Worm (Caenorhabditis elegans) whole organism, L4 larva: Measurements from ENCODE around the gene srh-223.

Experiments used
- F10B5.3 ChIP-seq: sonication (generic microtip); optimal IDR thresholded peaks from 2 replicates; lab custom pipeline; 2016; ENCODE audit warnings: mild to moderate bottlenecking, missing genetic modification characterization, missing compliant biosample characterization
- F26F4.8 ChIP-seq: fragments of 200-800 bp; sonication (Bioruptor generic); conservative IDR thresholded peaks from 2 replicates; pipeline ENCODE4 v1.3.6; 2022; ENCODE audit warnings: missing genetic modification characterization, missing compliant biosample characterization
- T20F7.1 ChIP-seq: fragments of 200-800 bp; sonication (Bioruptor generic); optimal IDR thresholded peaks from 2 replicates; lab custom pipeline; 2018; ENCODE audit warnings: mild to moderate bottlenecking, missing genetic modification characterization, missing compliant biosample characterization
- T26A8.4 ChIP-seq: fragments of 200-800 bp; sonication (Bioruptor generic); IDR thresholded peaks from 2 replicates; pipeline ENCODE4 v1.3.6; 2022; ENCODE audit warnings: missing genetic modification characterization, missing compliant biosample characterization
- Y105C5A.15 ChIP-seq: fragments of 200-800 bp; sonication (Bioruptor generic); IDR thresholded peaks from 2 replicates; pipeline ENCODE4 v1.3.6; 2022; ENCODE audit warnings: missing genetic modification characterization, missing compliant biosample characterization
- Y48G9A.11 ChIP-seq: fragments of 200-800 bp; sonication (Bioruptor generic); IDR thresholded peaks from 2 replicates; pipeline ENCODE4 v1.3.6; 2022; ENCODE audit warnings: missing genetic modification reagents, missing genetic modification characterization, missing compliant biosample characterization
- Y5F2A.4 ChIP-seq: fragments of 200-800 bp; sonication (Bioruptor generic); optimal IDR thresholded peaks from 2 replicates; lab custom pipeline; 2018; ENCODE audit warnings: mild to moderate bottlenecking, missing genetic modification characterization, missing compliant biosample characterization
- Y75B8A.6 ChIP-seq: fragments of 200-800 bp; sonication (Bioruptor generic); IDR thresholded peaks from 2 replicates; pipeline ENCODE4 v1.3.6; 2022; ENCODE audit warnings: missing genetic modification reagents, missing genetic modification characterization, missing compliant biosample characterization
- ZK337.2 ChIP-seq: fragments of 200-800 bp; sonication (Bioruptor generic); IDR thresholded peaks from 2 replicates; pipeline ENCODE4 v1.3.6; 2022; ENCODE audit warnings: missing genetic modification reagents, missing genetic modification characterization, missing compliant biosample characterization
- aha-1 ChIP-seq: fragments of 150-350 bp; peaks from one replicate; lab custom pipeline; 2014; ENCODE audit warnings: missing biosample characterization, missing genetic modification characterization
- attf-4 ChIP-seq: sonication (generic microtip); optimal IDR thresholded peaks from 3 replicates; lab custom pipeline; 2017; ENCODE audit warnings: missing biosample characterization, missing genetic modification characterization
- ceh-20 ChIP-seq: fragments of 200-800 bp; sonication (Bioruptor generic); IDR thresholded peaks from 2 replicates; pipeline ENCODE4 v1.3.6; 2022; ENCODE audit warnings: missing genetic modification reagents, missing genetic modification characterization, missing compliant biosample characterization
- ceh-28 ChIP-seq: fragments of 150-350 bp; optimal IDR thresholded peaks from 2 replicates; lab custom pipeline; 2014; ENCODE audit warnings: missing biosample characterization, missing genetic modification reagents, missing genetic modification characterization
- ctbp-1 ChIP-seq: fragments of 200-800 bp; sonication (Bioruptor generic); IDR thresholded peaks from 2 replicates; pipeline ENCODE4 v1.3.6; 2022; ENCODE audit warnings: missing genetic modification reagents, missing genetic modification characterization, missing compliant biosample characterization
- daf-16 ChIP-seq, 3 experiments: sonication (generic microtip); optimal IDR thresholded peaks; 2 replicates each; lab custom pipeline; 2016 to 2017; ENCODE audit warnings: missing genetic modification characterization in 3 of 3, missing genetic modification reagents in 3 of 3, mild to moderate bottlenecking in 2 of 3, missing compliant biosample characterization in 2 of 3, missing biosample characterization in 1 of 3, moderate library complexity in 1 of 3
- dmd-6 ChIP-seq: fragments of 200-800 bp; sonication (Bioruptor generic); IDR thresholded peaks from 2 replicates; pipeline ENCODE4 v1.3.6; 2022; ENCODE audit warnings: missing genetic modification reagents, missing genetic modification characterization, missing compliant biosample characterization
- dmd-8 ChIP-seq: fragments of 200-800 bp; sonication (Bioruptor generic); IDR thresholded peaks from 2 replicates; pipeline ENCODE4 v1.3.6; 2022; ENCODE audit warnings: missing genetic modification characterization, missing compliant biosample characterization
- duxl-1 ChIP-seq: sonication (generic microtip); optimal IDR thresholded peaks from 2 replicates; lab custom pipeline; 2016; ENCODE audit warnings: mild to moderate bottlenecking, missing genetic modification characterization, moderate library complexity, missing compliant biosample characterization; ENCODE audit not compliant: poor library complexity
- dve-1 ChIP-seq: sonication (generic microtip); optimal IDR thresholded peaks from 2 replicates; lab custom pipeline; 2017; ENCODE audit warnings: antibody characterized with exemption, mild to moderate bottlenecking, missing genetic modification characterization, missing compliant biosample characterization; ENCODE audit not compliant: insufficient read depth
- egl-43 ChIP-seq: fragments of 200-800 bp; sonication (Bioruptor generic); IDR thresholded peaks from 2 replicates; pipeline ENCODE4 v1.3.6; 2022; ENCODE audit warnings: missing genetic modification reagents, missing genetic modification characterization, missing compliant biosample characterization
- gei-8 ChIP-seq: fragments of 200-800 bp; sonication (Bioruptor generic); optimal IDR thresholded peaks from 2 replicates; lab custom pipeline; 2018; ENCODE audit warnings: mild to moderate bottlenecking, missing genetic modification characterization, missing compliant biosample characterization
- hlh-11 ChIP-seq: fragments of 200-800 bp; sonication (Bioruptor generic); optimal IDR thresholded peaks from 2 replicates; lab custom pipeline; 2018; ENCODE audit warnings: mild to moderate bottlenecking, missing genetic modification characterization, missing compliant biosample characterization
- jun-1 ChIP-seq: fragments of 150-350 bp; optimal IDR thresholded peaks from 2 replicates; lab custom pipeline; 2014; ENCODE audit warnings: missing biosample characterization, missing genetic modification reagents, missing genetic modification characterization
- lin-1 ChIP-seq: fragments of 200-800 bp; sonication (Bioruptor generic); IDR thresholded peaks from 2 replicates; pipeline ENCODE4 v1.3.6; 2022; ENCODE audit warnings: missing genetic modification reagents, missing genetic modification characterization, missing compliant biosample characterization
- lin-29 ChIP-seq: fragments of 200-800 bp; sonication (Bioruptor generic); IDR thresholded peaks from 2 replicates; pipeline ENCODE4 v1.3.6; 2022; ENCODE audit warnings: missing genetic modification reagents, missing genetic modification characterization, missing compliant biosample characterization
- lin-38 ChIP-seq: fragments of 200-800 bp; sonication (Bioruptor generic); IDR thresholded peaks from 2 replicates; pipeline ENCODE4 v1.3.6; 2022; ENCODE audit warnings: missing genetic modification reagents, missing genetic modification characterization, missing compliant biosample characterization
- lsy-2 ChIP-seq, 2 experiments: fragments of 150-350 bp in 1 of 2; sonication (generic microtip) in 1 of 2; optimal IDR thresholded peaks; 2 replicates each; lab custom pipeline; 2014 to 2017; ENCODE audit warnings: missing biosample characterization in 2 of 2, missing genetic modification characterization in 2 of 2
- mdl-1 ChIP-seq, 2 experiments: fragments of 150-350 bp in 1 of 2; sonication (generic microtip) in 1 of 2; optimal IDR thresholded peaks; 2 replicates each; lab custom pipeline; 2014 to 2017; ENCODE audit warnings: missing biosample characterization in 2 of 2, missing genetic modification characterization in 2 of 2
- mep-1 ChIP-seq: fragments of 150-350 bp; sonication (generic microtip); optimal IDR thresholded peaks from 3 replicates; lab custom pipeline; 2014; ENCODE audit warnings: missing biosample characterization, missing genetic modification characterization
- mes-2 ChIP-seq: sonication (generic microtip); optimal IDR thresholded peaks from 2 replicates; lab custom pipeline; 2016; ENCODE audit warnings: missing genotype, mild to moderate bottlenecking, missing genetic modification characterization, missing compliant biosample characterization; ENCODE audit not compliant: poor library complexity, severe bottlenecking
- mxl-2 ChIP-seq: fragments of 200-800 bp; sonication (Bioruptor generic); conservative IDR thresholded peaks from 2 replicates; pipeline ENCODE4 v1.3.6; 2022; ENCODE audit warnings: missing genetic modification reagents, missing genetic modification characterization, missing compliant biosample characterization
- mxl-3 ChIP-seq: fragments of 200-800 bp; sonication (Bioruptor generic); optimal IDR thresholded peaks from 2 replicates; lab custom pipeline; 2018; ENCODE audit warnings: mild to moderate bottlenecking, missing genetic modification characterization, missing compliant biosample characterization
- nhr-10 ChIP-seq: fragments of 150-350 bp; optimal IDR thresholded peaks from 2 replicates; lab custom pipeline; 2014; ENCODE audit warnings: missing biosample characterization, missing genetic modification characterization
- nhr-111 ChIP-seq: fragments of 200-800 bp; sonication (Bioruptor generic); optimal IDR thresholded peaks from 2 replicates; lab custom pipeline; 2018; ENCODE audit warnings: mild to moderate bottlenecking, missing genetic modification characterization, missing compliant biosample characterization
- nhr-28 ChIP-seq: fragments of 150-350 bp; optimal IDR thresholded peaks from 2 replicates; lab custom pipeline; 2014; ENCODE audit warnings: missing biosample characterization, missing genetic modification characterization
- nhr-41 ChIP-seq: fragments of 200-800 bp; sonication (Bioruptor generic); IDR thresholded peaks from 2 replicates; pipeline ENCODE4 v1.3.6; 2022; ENCODE audit warnings: missing genetic modification reagents, missing genetic modification characterization, missing compliant biosample characterization
- nhr-6 ChIP-seq: fragments of 150-350 bp; optimal IDR thresholded peaks from 2 replicates; lab custom pipeline; 2014; ENCODE audit warnings: missing biosample characterization, missing genetic modification characterization
- nhr-76 ChIP-seq: fragments of 150-350 bp; optimal IDR thresholded peaks from 2 replicates; lab custom pipeline; 2014; ENCODE audit warnings: missing biosample characterization, missing genetic modification characterization
- php-3 ChIP-seq: fragments of 200-800 bp; sonication (Bioruptor generic); IDR thresholded peaks from 2 replicates; pipeline ENCODE4 v1.3.6; 2022; ENCODE audit warnings: missing genetic modification reagents, missing genetic modification characterization, missing compliant biosample characterization
- set-16 ChIP-seq: fragments of 200-800 bp; sonication (Bioruptor generic); IDR thresholded peaks from 2 replicates; pipeline ENCODE4 v1.3.6; 2022; ENCODE audit warnings: missing genetic modification reagents, missing genetic modification characterization, missing compliant biosample characterization
- spr-1 ChIP-seq: sonication (generic microtip); optimal IDR thresholded peaks from 2 replicates; lab custom pipeline; 2016; ENCODE audit warnings: mild to moderate bottlenecking, missing genetic modification characterization, missing compliant biosample characterization
- tra-1 ChIP-seq: fragments of 200-800 bp; sonication (Bioruptor generic); IDR thresholded peaks from 2 replicates; pipeline ENCODE4 v1.3.6; 2022; ENCODE audit warnings: missing genetic modification reagents, missing genetic modification characterization, missing compliant biosample characterization
- unc-62 ChIP-seq, 3 experiments: fragments of 150-350 bp in 1 of 3; sonication (generic microtip); optimal IDR thresholded peaks in 2 of 3; peaks in 1 of 3; 1 replicate in 1 of 3; 2 replicates in 2 of 3; lab custom pipeline; 2014 to 2017; ENCODE audit warnings: missing biosample characterization in 3 of 3, missing genetic modification characterization in 3 of 3, missing genetic modification reagents in 3 of 3, missing genotype in 1 of 3
- zag-1 ChIP-seq: fragments of 150-350 bp; optimal IDR thresholded peaks from 2 replicates; lab custom pipeline; 2014; ENCODE audit warnings: missing biosample characterization, missing genetic modification characterization
- zfp-3 ChIP-seq: fragments of 200-800 bp; sonication (Bioruptor generic); conservative IDR thresholded peaks from 2 replicates; pipeline ENCODE4 v1.3.6; 2022; ENCODE audit warnings: missing genetic modification reagents, missing genetic modification characterization, missing compliant biosample characterization
- ztf-7 ChIP-seq: fragments of 150-350 bp; optimal IDR thresholded peaks from 2 replicates; lab custom pipeline; 2014; ENCODE audit warnings: missing biosample characterization, missing genetic modification characterization

srh-223 gene

DNA sequence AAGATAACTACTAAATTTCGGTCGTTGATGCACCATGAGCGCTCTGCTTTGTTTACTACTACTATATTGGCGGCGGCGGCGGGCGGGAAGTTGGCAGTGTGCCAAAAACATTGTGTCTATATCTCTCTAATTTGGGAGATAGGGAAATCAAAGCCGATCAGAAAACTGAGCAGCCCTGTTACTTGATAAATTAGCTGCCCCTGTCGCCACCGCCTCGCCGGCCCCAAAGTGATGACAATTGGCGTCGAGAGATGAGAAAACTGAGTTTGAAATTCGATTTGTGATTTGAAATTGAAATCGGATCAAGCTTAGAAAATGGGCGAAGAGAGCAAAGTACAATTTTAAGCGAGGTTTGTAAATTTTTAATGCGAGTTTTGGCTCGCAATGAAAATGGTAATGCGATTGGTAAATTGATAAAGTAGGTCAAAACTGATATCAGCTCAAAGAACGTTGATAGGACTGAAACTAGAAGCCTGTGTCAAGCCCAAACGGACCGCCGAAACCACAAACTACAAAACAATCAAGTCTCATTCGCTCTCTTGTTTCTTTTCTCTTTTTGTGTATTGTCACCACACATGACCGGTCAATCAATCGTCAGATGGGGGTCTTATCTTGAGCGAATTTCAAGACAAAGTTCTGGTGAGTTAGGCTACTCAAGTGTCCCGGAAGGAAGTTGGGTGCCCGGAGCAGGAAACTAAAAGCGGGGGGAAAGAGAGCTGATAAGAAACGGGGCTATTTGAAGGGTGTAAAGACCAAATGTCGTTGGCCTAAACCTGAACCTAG is 45.6 kb downstream of the srh-223 start (continued):
- TF ChIP-seq ctbp-1, result no peak
- no peak for TF ChIP-seq attf-4 (tag; lab: Kevin White, UChicago)
- no peak for TF ChIP-seq T20F7.1
- TF ChIP-seq tra-1, result no peak
- TF ChIP-seq ceh-20 (GFP tag; lab: Robert Waterston, UW), result no peak
- TF ChIP-seq nhr-111 (GFP tag; lab: Kevin White, UChicago), result no peak
- TF ChIP-seq mxl-2, result no peak
- peak; percentile 45 for TF ChIP-seq dve-1
- TF ChIP-seq jun-1 (tag; lab: Kevin White, UChicago), result no peak
- no peak for TF ChIP-seq T26A8.4

DNA sequence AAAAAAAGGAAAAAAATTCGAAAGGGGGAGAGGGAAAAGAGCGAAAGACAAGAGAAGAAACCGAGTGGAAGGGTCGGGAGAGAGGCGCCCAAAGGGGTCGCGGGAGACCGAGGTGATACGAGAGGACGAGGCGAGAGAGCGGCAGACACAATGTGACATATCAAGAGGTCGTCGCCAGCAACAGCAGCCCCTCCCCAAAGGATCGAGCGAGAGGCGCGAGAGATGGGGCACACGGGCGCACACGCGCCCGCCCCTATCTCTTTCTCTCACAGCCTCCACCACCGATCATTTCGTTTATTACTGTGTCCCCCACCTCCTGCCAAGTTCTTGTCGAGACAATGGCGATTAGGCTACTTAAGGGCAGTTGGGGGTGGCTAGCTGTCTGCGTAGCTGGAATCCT is 46.5 kb downstream of the srh-223 start:
- peak; percentile 54 for TF ChIP-seq gei-8 (GFP tag; lab: Kevin White, UChicago)
- TF ChIP-seq Y5F2A.4 (GFP tag; lab: Kevin White, UChicago), result peak; percentile 13
- TF ChIP-seq tra-1, result peak; percentile 74
- peak; percentile 64; the same call in 1 of the 2 replicates for TF ChIP-seq lin-1
- TF ChIP-seq nhr-41 (GFP tag; lab: Robert Waterston, UW), result peak; percentile 98
- TF ChIP-seq F26F4.8, result no peak
- TF ChIP-seq hlh-11 (tag; lab: Kevin White, UChicago), result peak; percentile 95
- peak; percentile 92 for TF ChIP-seq dmd-6 (GFP tag; lab: Robert Waterston, UW)
- peak in 1 of 2 experiments; percentile 59 for TF ChIP-seq unc-62 (GFP tag; optimal IDR thresholded peaks at IDR 0.05 in 1 of 2; lab: Kevin White, UChicago)
- TF ChIP-seq unc-62 (tag; optimal IDR thresholded peaks at IDR 0.05; lab: Kevin White, UChicago), result no peak
- TF ChIP-seq ceh-20 (GFP tag; lab: Robert Waterston, UW), result peak; percentile 47; the same call in 1 of the 2 replicates
- no peak for TF ChIP-seq Y75B8A.6 (GFP tag; lab: Robert Waterston, UW)
- TF ChIP-seq T20F7.1, result no peak
- TF ChIP-seq mdl-1 (tag; optimal IDR thresholded peaks at IDR 0.05; lab: Kevin White, UChicago), result peak; percentile 83 to 90
- TF ChIP-seq nhr-28, result peak; percentile 92
- TF ChIP-seq set-16, result peak; percentile 99
- TF ChIP-seq ceh-28 (tag; lab: Kevin White, UChicago), result peak; percentile 19
- no peak for TF ChIP-seq zag-1 (tag; lab: Kevin White, UChicago)
- TF ChIP-seq nhr-6 (tag; lab: Kevin White, UChicago), result no peak
- peak; percentile 97 for TF ChIP-seq aha-1 (tag; lab: Kevin White, UChicago)
- TF ChIP-seq Y48G9A.11 (GFP tag; lab: Robert Waterston, UW), result no peak
- TF ChIP-seq ctbp-1, result no peak; the same call in 1 of the 2 replicates
- peak; percentile 94 for TF ChIP-seq mxl-3 (GFP tag; lab: Kevin White, UChicago)
- TF ChIP-seq dmd-8, result peak; percentile 62; the same call in 1 of the 2 replicates
- peak; percentile 46 for TF ChIP-seq spr-1 (tag; lab: Kevin White, UChicago)
- TF ChIP-seq php-3 (GFP tag; lab: Robert Waterston, UW), result peak; percentile 52; the same call in 1 of the 2 replicates
- TF ChIP-seq Y105C5A.15, result no peak
- TF ChIP-seq mep-1 (tag; lab: Kevin White, UChicago), result peak; percentile 85
- TF ChIP-seq nhr-10, result peak; percentile 56
- peak; percentile 50; the same call in 1 of the 2 replicates for TF ChIP-seq egl-43 (GFP tag; lab: Robert Waterston, UW)
- TF ChIP-seq lin-29 (GFP tag; lab: Robert Waterston, UW), result no peak
- peak; percentile 76 for TF ChIP-seq T26A8.4
- TF ChIP-seq F10B5.3 (tag; lab: Kevin White, UChicago), result no peak
- TF ChIP-seq duxl-1 (tag; lab: Kevin White, UChicago), result peak; percentile 6
- no peak for TF ChIP-seq nhr-76 (tag; lab: Kevin White, UChicago)
- peak in 1 of 2 experiments; percentile 48 for TF ChIP-seq lsy-2 (tag; optimal IDR thresholded peaks at IDR 0.05; lab: Kevin White, UChicago)
- TF ChIP-seq daf-16 (GFP tag; optimal IDR thresholded peaks at IDR 0.05; lab: Kevin White, UChicago), result no peak
- peak; percentile 60 for TF ChIP-seq daf-16 (tag; optimal IDR thresholded peaks at IDR 0.05; lab: Kevin White, UChicago)
- no peak for TF ChIP-seq ZK337.2 (GFP tag; lab: Robert Waterston, UW)
- peak; percentile 56 for TF ChIP-seq dve-1
- TF ChIP-seq zfp-3 (GFP tag; lab: Robert Waterston, UW), result 0 out of 2 replicates have a peak, but pooled peaks have one; percentile 33
- no peak for TF ChIP-seq mes-2
- no peak for TF ChIP-seq ztf-7 (tag; lab: Kevin White, UChicago)
- peak; percentile 59 for TF ChIP-seq lin-38 (GFP tag; lab: Robert Waterston, UW)
